Fruit fly (Drosophila melanogaster) whole organism, wandering third instar larva: ENCODE results near the gene CG16890.

Experiments used
- OdsH ChIP-seq: fragments of 200-800 bp; sonication (Bioruptor generic); optimal IDR thresholded peaks from 2 replicates; lab custom pipeline; 2016; ENCODE audit warnings: missing biosample characterization, mild to moderate bottlenecking, missing genetic modification characterization
- fru ChIP-seq: fragments of 200-800 bp; sonication (Bioruptor generic); optimal IDR thresholded peaks from 3 replicates; lab custom pipeline; 2016; ENCODE audit warnings: missing biosample characterization, mild to moderate bottlenecking, missing genetic modification characterization
- psq ChIP-seq: fragments of 200-800 bp; sonication (Bioruptor generic); optimal IDR thresholded peaks from 3 replicates; lab custom pipeline; 2017; ENCODE audit warnings: missing biosample characterization, mild to moderate bottlenecking, missing genetic modification characterization, moderate library complexity
- sage ChIP-seq: fragments of 200-800 bp; sonication (Bioruptor generic); optimal IDR thresholded peaks from 2 replicates; lab custom pipeline; 2016; ENCODE audit warnings: missing biosample characterization, mild to moderate bottlenecking, missing genetic modification characterization

dm6 chr2L:13779162-13779561, 5.0 kb downstream of the CG16890 start:
- TF ChIP-seq sage (GFP tag; lab: Kevin White, UChicago) (no peak), fru (GFP tag; lab: Kevin White, UChicago) (no peak), OdsH (GFP tag; lab: Kevin White, UChicago) (no peak), psq (GFP tag; lab: Kevin White, UChicago) (no peak)
